Fruit fly (Drosophila melanogaster) whole organism, embryonic: ENCODE results near the gene Cep135.

ENCODE experiments used
- CG12155 ChIP-seq: fragments of 200-800 bp; sonication (Bioruptor generic); optimal IDR thresholded peaks from 3 replicates; lab custom pipeline; 2016; ENCODE audit warnings: missing biosample characterization, missing genetic modification characterization
- NK7.1 ChIP-seq: fragments of 200-800 bp; sonication (Bioruptor generic); optimal IDR thresholded peaks from 3 replicates; lab custom pipeline; 2016; ENCODE audit warnings: missing biosample characterization, missing genetic modification characterization
- cato ChIP-seq: fragments of 200-800 bp; sonication (Bioruptor generic); optimal IDR thresholded peaks from 2 replicates; lab custom pipeline; 2016; ENCODE audit warnings: missing biosample characterization, missing genetic modification characterization, borderline replicate concordance
- danr ChIP-seq: fragments of 200-800 bp; sonication (Bioruptor generic); IDR thresholded peaks from 2 replicates; pipeline ENCODE4 v1.3.6; 2022; ENCODE audit warnings: missing biosample characterization, missing genetic modification characterization

dm6 chr3L:15100983-15101382, 15.6 kb upstream of the Cep135 start:
- TF ChIP-seq NK7.1 (GFP tag; lab: Kevin White, UChicago) (no peak), danr (GFP tag; lab: Robert Waterston, UW) (no peak), CG12155 (GFP tag; lab: Kevin White, UChicago) (no peak), cato (no peak)
